Fruit fly (Drosophila melanogaster): Measurements from ENCODE around the gene ss.

DNA sequence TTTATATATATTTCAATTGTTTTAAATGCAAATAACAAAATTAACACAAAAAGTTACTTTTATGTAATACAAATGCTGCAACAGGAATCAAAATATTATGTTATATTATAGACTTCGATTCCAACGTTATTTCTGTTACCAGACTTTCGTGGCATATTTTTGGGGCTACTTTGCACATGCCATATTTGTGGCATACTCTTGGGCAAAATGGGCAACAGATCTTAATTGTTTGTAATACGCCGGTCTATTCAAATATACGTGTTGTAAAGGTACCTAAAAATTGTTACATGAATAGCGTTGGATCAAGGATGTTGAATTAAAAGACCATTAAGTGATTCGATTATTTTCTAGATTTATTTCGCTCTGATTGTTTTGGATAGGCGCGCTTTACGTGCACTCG, 29.4 kb downstream of the ss start:
- no peak for TF ChIP-seq CG8478 (optimal IDR thresholded peaks at IDR 0.05)
- no peak for TF ChIP-seq usp (GFP tag; optimal IDR thresholded peaks at IDR 0.05)
- no peak for TF ChIP-seq Dll (optimal IDR thresholded peaks at IDR 0.05)
- TF ChIP-seq EcR (GFP tag; optimal IDR thresholded peaks at IDR 0.05) = no peak
